Fruit fly (Drosophila melanogaster) whole organism, wandering third instar larva: ENCODE results near the gene CG15643.

Experiments used
- Abd-B ChIP-seq: fragments of >200 bp; optimal IDR thresholded peaks from 2 replicates; lab custom pipeline; 2017; ENCODE audit warnings: missing biosample characterization, missing genetic modification characterization
- CG9705 ChIP-seq: fragments of 200-800 bp; sonication (Bioruptor generic); optimal IDR thresholded peaks from 2 replicates; lab custom pipeline; 2018; ENCODE audit warnings: missing biosample characterization, mild to moderate bottlenecking, missing genetic modification characterization
- CrebA ChIP-seq: fragments of 200-800 bp; sonication (Bioruptor generic); optimal IDR thresholded peaks from 2 replicates; lab custom pipeline; 2016; ENCODE audit warnings: missing biosample characterization, mild to moderate bottlenecking, missing genetic modification characterization, borderline replicate concordance
- Dfd ChIP-seq: fragments of >200 bp; optimal IDR thresholded peaks from 2 replicates; lab custom pipeline; 2017; ENCODE audit warnings: missing biosample characterization, missing genetic modification characterization
- Dif ChIP-seq: fragments of 200-275, 200-300 bp; sonication (Bioruptor generic); optimal IDR thresholded peaks from 2 replicates; lab custom pipeline; 2018; ENCODE audit warnings: missing biosample characterization, missing genetic modification characterization; ENCODE audit not compliant: partially characterized antibody
- HLH106 ChIP-seq: fragments of 200-800 bp; optimal IDR thresholded peaks from 3 replicates; lab custom pipeline; 2019; ENCODE audit warnings: missing biosample characterization, mild to moderate bottlenecking, missing genetic modification characterization, moderate library complexity
- Hnf4 ChIP-seq: fragments of 200-800 bp; sonication (Bioruptor generic); optimal IDR thresholded peaks from 2 replicates; lab custom pipeline; 2016; ENCODE audit warnings: missing biosample characterization, mild to moderate bottlenecking, missing genetic modification characterization
- Hr78 ChIP-seq: fragments of >200 bp; optimal IDR thresholded peaks from 2 replicates; lab custom pipeline; 2017; ENCODE audit warnings: missing biosample characterization, missing genetic modification characterization
- Hr83 ChIP-seq: fragments of 200-300 bp; sonication (Bioruptor generic); optimal IDR thresholded peaks from 2 replicates; lab custom pipeline; 2016; ENCODE audit warnings: missing biosample characterization, mild to moderate bottlenecking, missing genetic modification characterization, moderate library complexity; ENCODE audit not compliant: poor library complexity, severe bottlenecking
- Jra ChIP-seq: sonication (Bioruptor generic); optimal IDR thresholded peaks from 2 replicates; lab custom pipeline; 2016; ENCODE audit warnings: missing biosample characterization, missing genetic modification characterization
- Mio ChIP-seq: sonication (Bioruptor generic); optimal IDR thresholded peaks from 2 replicates; lab custom pipeline; 2016; ENCODE audit warnings: missing biosample characterization, missing genetic modification characterization
- Myc ChIP-seq: fragments of >200 bp; optimal IDR thresholded peaks from 2 replicates; lab custom pipeline; 2017
- OdsH ChIP-seq: fragments of 200-800 bp; sonication (Bioruptor generic); optimal IDR thresholded peaks from 2 replicates; lab custom pipeline; 2016; ENCODE audit warnings: missing biosample characterization, mild to moderate bottlenecking, missing genetic modification characterization
- Rel ChIP-seq, 2 experiments: fragments of 200-800 bp; sonication (Bioruptor generic) in 1 of 2; optimal IDR thresholded peaks; 2 replicates in 1 of 2; 3 replicates in 1 of 2; lab custom pipeline; 2016 to 2019; ENCODE audit warnings: mild to moderate bottlenecking in 2 of 2, missing biosample characterization in 2 of 2, missing genetic modification characterization in 2 of 2, moderate library complexity in 1 of 2
- Sp1 ChIP-seq: fragments of 200-800 bp; sonication (Bioruptor generic); optimal IDR thresholded peaks from 3 replicates; lab custom pipeline; 2019; ENCODE audit warnings: missing biosample characterization, mild to moderate bottlenecking, missing genetic modification characterization, moderate library complexity
- Vsx2 ChIP-seq: fragments of 200-300, 225-300 bp; sonication (Bioruptor generic); optimal IDR thresholded peaks from 2 replicates; lab custom pipeline; 2018; ENCODE audit warnings: missing biosample characterization, missing genetic modification characterization; ENCODE audit not compliant: partially characterized antibody
- brk ChIP-seq: fragments of 200-800 bp; sonication (Bioruptor generic); optimal IDR thresholded peaks from 2 replicates; lab custom pipeline; 2016; ENCODE audit warnings: missing biosample characterization, mild to moderate bottlenecking, missing genetic modification characterization
- dl ChIP-seq, 2 experiments: fragments of 175-275, 200-275 bp in 1 of 2; fragments of 200-275 bp in 1 of 2; sonication (Bioruptor generic); optimal IDR thresholded peaks; lab custom pipeline; 2018; ENCODE audit warnings: mild to moderate bottlenecking in 2 of 2, missing biosample characterization in 2 of 2, missing genetic modification characterization in 2 of 2, moderate library complexity in 2 of 2; ENCODE audit not compliant: partially characterized antibody in 2 of 2, insufficient read depth in 1 of 2
- dmrt93B ChIP-seq: fragments of 200-800 bp; sonication (Bioruptor generic); optimal IDR thresholded peaks from 2 replicates; lab custom pipeline; 2018; ENCODE audit warnings: missing biosample characterization, mild to moderate bottlenecking, missing genetic modification characterization
- dsf ChIP-seq: sonication (Bioruptor generic); optimal IDR thresholded peaks from 2 replicates; lab custom pipeline; 2016; ENCODE audit warnings: missing biosample characterization, missing genetic modification characterization, borderline replicate concordance
- ey ChIP-seq: fragments of 200-800 bp; sonication (Bioruptor generic); optimal IDR thresholded peaks from 2 replicates; lab custom pipeline; 2016; ENCODE audit warnings: missing biosample characterization, missing genetic modification characterization
- foxo ChIP-seq, 2 experiments: fragments of 200-800 bp; sonication (Bioruptor generic); optimal IDR thresholded peaks; 2 replicates in 1 of 2; 3 replicates in 1 of 2; lab custom pipeline; 2016 to 2017; ENCODE audit warnings: missing biosample characterization in 2 of 2, missing genetic modification characterization in 2 of 2
- fru ChIP-seq: fragments of 200-800 bp; sonication (Bioruptor generic); optimal IDR thresholded peaks from 3 replicates; lab custom pipeline; 2016; ENCODE audit warnings: missing biosample characterization, mild to moderate bottlenecking, missing genetic modification characterization
- h ChIP-seq: fragments of 200-800 bp; sonication (Bioruptor generic); optimal IDR thresholded peaks from 3 replicates; lab custom pipeline; 2016; ENCODE audit warnings: missing biosample characterization, mild to moderate bottlenecking, missing genetic modification characterization
- pan ChIP-seq: fragments of >200 bp; optimal IDR thresholded peaks from 2 replicates; lab custom pipeline; 2017
- psq ChIP-seq: fragments of 200-800 bp; sonication (Bioruptor generic); optimal IDR thresholded peaks from 3 replicates; lab custom pipeline; 2017; ENCODE audit warnings: missing biosample characterization, mild to moderate bottlenecking, missing genetic modification characterization, moderate library complexity
- rgr ChIP-seq: fragments of 200-800 bp; sonication (Bioruptor generic); optimal IDR thresholded peaks from 3 replicates; lab custom pipeline; 2016; ENCODE audit warnings: missing biosample characterization, mild to moderate bottlenecking, missing genetic modification characterization
- sage ChIP-seq: fragments of 200-800 bp; sonication (Bioruptor generic); optimal IDR thresholded peaks from 2 replicates; lab custom pipeline; 2016; ENCODE audit warnings: missing biosample characterization, mild to moderate bottlenecking, missing genetic modification characterization
- sv ChIP-seq: fragments of 200-800 bp; sonication (Bioruptor generic); optimal IDR thresholded peaks from 3 replicates; lab custom pipeline; 2016; ENCODE audit warnings: missing biosample characterization, missing genetic modification characterization

The CG15643 gene

dm6 chrX:15571939-15572338 lies at the start of gene CG15643:
CG15643 (minus strand) TSS chrX:15572149.
- TF ChIP-seq sage (GFP tag; lab: Kevin White, UChicago) (peak; percentile 67), dl (GFP tag; optimal IDR thresholded peaks at IDR 0.05; lab: Kevin White, UChicago; ENCODE audit: insufficient read depth in 1 of 2, partially characterized antibody in 2 of 2) (no peak), Hr83 (GFP tag; lab: Kevin White, UChicago) (no peak), rgr (GFP tag; lab: Kevin White, UChicago) (no peak), Rel (GFP tag; optimal IDR thresholded peaks at IDR 0.05; lab: Kevin White, UChicago) (no peak), Rel (tag; optimal IDR thresholded peaks at IDR 0.05; lab: Kevin White, UChicago) (peak; percentile 68), Mio (GFP tag; lab: Kevin White, UChicago) (no peak), Myc (lab: Kevin White, UChicago) (no peak), dsf (GFP tag; lab: Kevin White, UChicago) (no peak)

dm6 chrX:15620439-15621227 lies 48.7 kb upstream of the CG15643 start:
- TF ChIP-seq Abd-B (GFP tag; lab: Kevin White, UChicago) (no peak), h (GFP tag; lab: Kevin White, UChicago) (no peak), CG9705 (no peak), CrebA (no peak)

dm6 chrX:15619631-15619960 lies 47.6 kb upstream of the CG15643 start:
- TF ChIP-seq Sp1 (no peak), Dfd (peak; percentile 29), CG9705 (no peak), Vsx2 (GFP tag; lab: Kevin White, UChicago) (no peak)

dm6 chrX:15618953-15619630 lies 47.1 kb upstream of the CG15643 start:
- TF ChIP-seq rgr (GFP tag; lab: Kevin White, UChicago), result peak; percentile 25
- peak; percentile 5 for TF ChIP-seq sv
- peak; percentile 0 for TF ChIP-seq fru (GFP tag; lab: Kevin White, UChicago)
- peak; percentile 39 for TF ChIP-seq OdsH (GFP tag; lab: Kevin White, UChicago)
- TF ChIP-seq sage (GFP tag; lab: Kevin White, UChicago), result no peak
- TF ChIP-seq HLH106, result peak; percentile 26
- TF ChIP-seq Sp1, result peak; percentile 12
- peak; percentile 39 for TF ChIP-seq h (GFP tag; lab: Kevin White, UChicago)
- no peak for TF ChIP-seq brk (GFP tag; lab: Kevin White, UChicago)
- TF ChIP-seq Hr78 (GFP tag; lab: Kevin White, UChicago), result no peak
- TF ChIP-seq foxo (GFP tag; optimal IDR thresholded peaks at IDR 0.05; lab: Kevin White, UChicago), result peak in 1 of 2 experiments; percentile 53
- peak; percentile 23 for TF ChIP-seq dmrt93B
- peak; percentile 44 for TF ChIP-seq ey

- TF ChIP-seq HLH106 (peak; percentile 42), foxo (GFP tag; optimal IDR thresholded peaks at IDR 0.05; lab: Kevin White, UChicago) (peak in 1 of 2 experiments; percentile 37), OdsH (GFP tag; lab: Kevin White, UChicago) (peak; percentile 14), Sp1 (peak; percentile 19), Myc (lab: Kevin White, UChicago) (no peak), Dfd (no peak), h (GFP tag; lab: Kevin White, UChicago) (peak; percentile 25), pan (lab: Kevin White, UChicago) (no peak), Jra (GFP tag; lab: Kevin White, UChicago) (no peak), Hnf4 (GFP tag; lab: Kevin White, UChicago) (peak; percentile 9), dmrt93B (no peak), CrebA (no peak), psq (GFP tag; lab: Kevin White, UChicago) (peak; percentile 24), Dif (GFP tag; lab: Kevin White, UChicago) (no peak), rgr (GFP tag; lab: Kevin White, UChicago) (peak; percentile 60)
Measured at dm6 chrX:15617916-15618315, 46.0 kb upstream of the CG15643 start.
